Worm (Caenorhabditis elegans): ENCODE measurements around the gene asna-1.

The asna-1 gene

DNA sequence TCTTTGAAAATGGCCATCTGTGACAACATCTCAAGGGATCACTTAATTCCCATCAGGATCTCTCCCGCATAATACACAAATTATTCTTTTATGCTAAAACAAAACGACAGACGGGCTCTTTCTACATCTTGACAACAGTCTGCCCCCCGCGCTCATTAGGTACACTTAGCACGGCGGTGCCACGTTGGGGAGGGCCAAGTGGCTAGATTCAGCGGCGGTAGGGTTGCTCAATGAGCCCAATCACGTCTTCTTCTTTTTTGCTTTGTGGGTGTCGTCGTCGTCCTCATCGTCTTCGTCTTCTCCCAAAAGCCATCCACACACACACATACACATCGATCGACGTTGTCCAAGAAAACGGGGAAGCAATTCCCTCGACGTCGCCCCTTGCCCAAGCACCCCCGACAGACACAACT, 21.8 kb upstream of the asna-1 start:
- peak; percentile 60 for TF ChIP-seq him-1 (tag; optimal IDR thresholded peaks at IDR 0.05)
- no peak for TF ChIP-seq dao-5 (tag; optimal IDR thresholded peaks at IDR 0.05)

DNA sequence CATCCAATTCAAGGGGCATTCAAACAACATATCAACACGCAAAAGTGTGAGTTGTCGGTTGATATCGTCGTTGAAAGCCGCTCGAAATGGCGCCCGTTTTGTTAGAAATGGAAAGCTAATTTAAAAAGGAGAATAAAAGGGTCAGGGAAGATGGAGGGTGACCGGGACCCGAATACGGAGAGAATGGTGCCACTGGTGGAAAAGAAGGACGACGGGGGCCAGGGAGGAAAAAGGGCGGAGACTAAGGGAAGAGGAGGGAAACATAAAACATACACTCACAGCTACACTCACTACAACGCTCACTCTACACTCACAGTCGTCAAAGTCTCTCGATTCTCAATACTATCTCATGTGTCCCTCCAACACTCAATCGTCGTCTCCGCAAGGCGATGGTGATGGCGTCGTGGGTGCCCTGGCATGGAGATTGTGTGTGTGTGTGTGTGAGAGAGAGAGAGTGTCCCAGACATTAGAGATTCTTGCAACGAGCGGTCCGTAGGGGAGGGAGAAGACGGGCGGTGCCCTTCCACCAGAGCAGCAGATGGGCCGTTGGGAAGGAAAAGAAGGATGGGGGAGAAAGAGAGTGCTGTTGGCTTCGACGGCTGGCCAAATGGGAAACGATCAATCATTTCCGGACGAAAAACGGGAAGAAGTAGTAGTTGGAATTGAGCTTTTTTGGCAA, 20.8 kb upstream of the asna-1 start:
- TF ChIP-seq dao-5 (tag; optimal IDR thresholded peaks at IDR 0.05) (no peak), him-1 (tag; optimal IDR thresholded peaks at IDR 0.05) (peak; percentile 86)

DNA sequence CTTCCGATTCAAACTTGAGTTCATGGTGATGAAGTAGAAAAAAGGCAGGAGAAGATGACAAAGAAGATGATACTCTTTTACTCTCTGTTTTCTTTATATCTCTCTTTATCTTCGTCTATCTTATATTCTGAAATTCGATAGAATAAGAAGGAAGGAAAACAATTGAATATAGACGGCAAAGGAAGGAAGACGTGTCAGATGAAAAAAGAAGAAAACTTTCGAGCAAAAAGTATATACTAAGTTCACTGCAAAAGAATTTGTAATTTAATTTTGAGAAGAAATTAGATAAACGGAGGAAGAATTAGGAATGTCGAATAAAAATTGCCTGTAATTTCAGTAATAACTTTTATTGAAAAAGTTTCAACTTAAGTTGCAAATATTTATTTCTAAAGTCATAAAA, 17.9 kb upstream of the asna-1 start, which contains the start of gene K01F9.2:
TSS of gene K01F9.2 (minus strand) at position 127 of the 400 bp plus-strand sequence.
- TF ChIP-seq dao-5 (tag; optimal IDR thresholded peaks at IDR 0.05), result no peak
- TF ChIP-seq him-1 (tag; optimal IDR thresholded peaks at IDR 0.05), result no peak
- no peak for TF ChIP-seq W03F9.2 (tag; optimal IDR thresholded peaks at IDR 0.05)

DNA sequence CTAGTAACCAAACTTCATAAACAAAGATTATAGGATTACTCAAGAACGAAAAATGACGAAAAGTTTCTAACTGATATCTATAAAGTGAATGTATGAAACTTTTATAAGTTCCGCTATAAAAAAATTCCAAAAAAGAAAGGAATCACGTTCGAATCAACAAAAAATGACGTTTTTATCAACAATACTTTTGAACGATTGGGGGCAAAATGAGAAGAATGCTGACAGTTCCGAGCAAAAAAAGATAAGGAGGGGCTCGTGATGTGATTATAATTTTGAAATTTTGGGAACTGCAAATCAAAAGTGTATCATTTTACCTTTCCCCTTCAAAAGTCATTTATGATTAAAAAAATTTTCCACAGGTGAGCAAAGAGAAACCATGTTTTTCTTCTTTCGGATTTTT, 15.9 kb upstream of the asna-1 start:
- TF ChIP-seq W03F9.2 (tag; optimal IDR thresholded peaks at IDR 0.05) (no peak), him-1 (tag; optimal IDR thresholded peaks at IDR 0.05) (no peak), dao-5 (tag; optimal IDR thresholded peaks at IDR 0.05) (no peak)

DNA sequence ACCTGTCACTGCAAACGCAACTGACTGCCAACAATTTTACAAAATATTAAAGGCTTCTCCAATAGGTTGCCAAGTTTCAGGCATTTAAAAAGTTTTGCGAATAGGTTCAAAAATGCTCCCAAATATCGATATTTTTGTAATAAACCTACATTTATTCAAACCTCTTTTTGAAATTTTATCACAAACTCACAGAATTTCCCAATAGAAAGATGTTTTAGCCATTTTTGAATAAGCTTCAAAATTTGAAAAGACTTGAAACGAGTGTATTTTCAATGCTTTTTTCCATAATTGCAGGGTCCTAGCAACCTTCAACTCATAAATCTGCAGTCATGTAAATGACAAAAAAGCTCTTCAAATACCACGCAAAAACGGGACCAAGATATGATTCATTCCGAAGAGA, 12.5 kb upstream of the asna-1 start:
- TF ChIP-seq W03F9.2 (tag; optimal IDR thresholded peaks at IDR 0.05) (no peak), dao-5 (tag; optimal IDR thresholded peaks at IDR 0.05) (no peak), him-1 (tag; optimal IDR thresholded peaks at IDR 0.05) (no peak)

DNA sequence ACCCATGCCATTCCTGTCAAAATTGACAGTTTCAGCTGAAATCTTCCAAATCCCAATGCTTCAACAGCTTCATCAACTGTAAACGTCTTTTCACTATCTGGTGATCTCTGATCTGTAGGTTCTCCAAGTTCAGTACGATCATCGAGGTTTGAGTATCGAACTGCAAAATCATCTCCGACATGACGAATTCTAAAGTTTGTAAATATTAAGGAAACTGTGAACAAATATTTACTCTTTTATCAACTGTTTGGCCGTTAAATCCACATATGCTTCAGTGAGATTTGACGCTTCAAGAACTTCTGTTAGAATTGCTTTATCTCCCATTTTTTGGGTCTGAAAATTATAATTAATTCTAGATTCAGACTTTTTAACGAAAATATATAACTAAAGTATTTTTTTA, 9.7 kb upstream of the asna-1 start, which contains the start of gene svop-1:
TSS of gene svop-1 (minus strand) at position 339 of the 400 bp plus-strand sequence.
- TF ChIP-seq dao-5 (tag; optimal IDR thresholded peaks at IDR 0.05) (no peak), him-1 (tag; optimal IDR thresholded peaks at IDR 0.05) (no peak), W03F9.2 (tag; optimal IDR thresholded peaks at IDR 0.05) (no peak)

DNA sequence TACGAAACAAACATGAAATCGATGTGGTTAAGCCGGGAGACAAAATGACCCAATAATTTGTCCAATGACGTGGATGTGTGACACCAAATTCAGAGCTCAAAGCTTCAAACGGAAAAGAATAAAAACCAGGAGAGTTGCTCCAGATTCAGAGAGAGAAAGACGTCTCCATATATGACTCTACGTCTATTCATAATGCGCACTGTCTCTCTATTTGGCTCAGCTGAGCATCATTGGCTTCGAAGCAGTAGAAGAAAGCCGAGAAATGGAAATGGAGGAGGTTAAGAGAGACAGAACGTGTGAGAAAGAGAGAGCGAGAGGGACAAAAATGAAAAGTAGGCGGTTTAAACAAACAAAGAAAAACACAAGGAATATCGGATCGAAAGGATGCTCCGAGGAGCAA, 8.6 kb upstream of the asna-1 start:
- peak; percentile 2 for TF ChIP-seq him-1 (tag; optimal IDR thresholded peaks at IDR 0.05)
- TF ChIP-seq W03F9.2 (tag; optimal IDR thresholded peaks at IDR 0.05), result no peak

DNA sequence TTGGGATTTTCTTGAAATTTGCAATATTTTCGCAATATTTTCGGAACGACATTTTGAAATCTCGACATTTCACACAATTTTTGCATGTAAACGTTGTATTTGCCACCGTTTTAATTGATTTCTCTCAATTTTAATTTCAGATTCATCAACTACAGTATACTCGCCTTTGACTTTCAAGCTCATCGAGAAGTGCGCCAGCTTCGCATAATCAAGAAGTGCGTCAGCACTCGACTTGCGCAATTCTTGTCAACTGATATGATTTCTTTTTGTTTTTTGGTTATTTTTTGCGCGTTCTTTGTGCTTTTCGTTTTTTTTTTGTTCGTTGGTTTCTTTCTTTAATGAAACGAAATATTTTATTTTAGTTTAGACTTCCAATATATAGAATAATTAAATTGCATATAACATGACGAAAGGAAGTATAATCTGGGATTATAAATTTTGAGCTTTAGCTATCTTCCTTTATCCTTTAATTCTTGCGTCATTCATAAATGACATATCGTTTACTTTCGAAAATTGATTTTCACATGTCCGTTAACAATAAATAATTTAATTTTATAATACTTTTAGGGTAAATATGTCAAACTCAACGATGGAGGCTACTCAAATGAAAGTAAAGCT, 7.6 kb upstream of the asna-1 start, which contains the start of gene famh-136:
TSS of gene famh-136 (plus strand) at position 568 of the 618 bp plus-strand sequence.
- TF ChIP-seq W03F9.2 (tag; optimal IDR thresholded peaks at IDR 0.05) (peak; percentile 94), dao-5 (tag; optimal IDR thresholded peaks at IDR 0.05) (no peak), him-1 (tag; optimal IDR thresholded peaks at IDR 0.05) (peak; percentile 50)

DNA sequence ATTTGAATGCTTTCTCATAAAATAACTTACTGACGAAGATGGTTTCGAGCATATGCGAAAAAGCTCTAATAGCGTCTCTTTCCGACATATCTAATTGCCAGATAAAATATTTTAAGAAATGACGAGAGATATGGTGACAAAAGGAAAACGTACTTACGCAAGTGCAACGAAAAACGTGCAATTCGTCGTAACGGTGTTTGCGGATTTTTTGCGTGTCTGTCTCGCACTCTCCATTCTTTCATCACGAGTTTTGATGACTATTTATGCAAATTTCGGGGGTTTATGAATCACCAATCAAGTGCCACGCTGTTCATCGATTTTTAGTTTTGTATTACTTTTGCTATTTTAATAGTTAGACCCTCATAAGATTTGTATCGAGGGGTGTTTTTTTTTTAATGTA, 5.9 kb upstream of the asna-1 start, which contains the start of gene ZK637.14:
TSS of gene ZK637.14 (minus strand) at position 201 of the 400 bp plus-strand sequence.
- TF ChIP-seq him-1 (tag; optimal IDR thresholded peaks at IDR 0.05) (no peak), dao-5 (tag; optimal IDR thresholded peaks at IDR 0.05) (no peak), W03F9.2 (tag; optimal IDR thresholded peaks at IDR 0.05) (peak; percentile 53)

DNA sequence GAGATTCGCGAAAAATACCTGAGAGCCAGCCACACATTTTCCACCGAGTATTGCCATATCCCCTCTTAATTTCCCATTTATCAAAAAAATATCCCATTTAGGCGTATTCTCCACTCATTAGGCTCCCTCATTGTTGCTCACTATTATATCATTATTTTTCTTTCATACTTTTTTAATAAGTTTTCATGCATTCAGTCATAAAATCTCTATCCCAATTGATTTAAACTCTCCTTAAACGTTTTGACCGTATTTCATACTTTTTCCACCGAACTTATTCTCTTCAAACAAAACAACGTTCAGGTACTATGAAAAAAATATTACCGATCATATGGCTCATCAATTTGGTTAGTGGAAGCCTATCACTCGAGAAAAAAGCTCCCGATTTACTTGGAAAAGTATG, 5.0 kb upstream of the asna-1 start, which contains the start of gene lnkn-1:
TSS of gene lnkn-1 (plus strand) at position 301 of the 400 bp plus-strand sequence.
- TF ChIP-seq dao-5 (tag; optimal IDR thresholded peaks at IDR 0.05), result no peak
- no peak for TF ChIP-seq him-1 (tag; optimal IDR thresholded peaks at IDR 0.05)

DNA sequence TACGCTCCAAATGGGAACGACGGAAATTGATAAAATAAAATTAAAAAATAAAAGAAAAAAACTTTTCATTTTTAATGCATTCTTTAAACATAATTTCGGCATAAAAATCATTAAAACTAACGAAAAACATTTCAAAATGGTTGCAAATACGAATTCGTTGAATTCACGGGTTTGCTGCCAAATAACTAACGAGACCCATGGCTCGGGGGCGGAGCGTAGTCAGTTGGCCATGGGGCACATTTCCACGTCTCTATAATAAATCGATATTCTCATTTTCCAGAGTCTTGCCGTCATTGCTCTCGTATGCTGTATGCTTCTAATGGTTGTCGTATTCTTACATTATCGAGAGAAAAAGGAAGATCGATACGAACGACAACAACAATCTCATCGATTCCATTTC, 1.4 kb upstream of the asna-1 start, which contains the start of gene ZK637.4:
TSS of gene ZK637.4 (plus strand) at position 301 of the 400 bp plus-strand sequence.
- TF ChIP-seq W03F9.2 (tag; optimal IDR thresholded peaks at IDR 0.05), result no peak
- TF ChIP-seq him-1 (tag; optimal IDR thresholded peaks at IDR 0.05), result no peak
- TF ChIP-seq dao-5 (tag; optimal IDR thresholded peaks at IDR 0.05), result no peak

DNA sequence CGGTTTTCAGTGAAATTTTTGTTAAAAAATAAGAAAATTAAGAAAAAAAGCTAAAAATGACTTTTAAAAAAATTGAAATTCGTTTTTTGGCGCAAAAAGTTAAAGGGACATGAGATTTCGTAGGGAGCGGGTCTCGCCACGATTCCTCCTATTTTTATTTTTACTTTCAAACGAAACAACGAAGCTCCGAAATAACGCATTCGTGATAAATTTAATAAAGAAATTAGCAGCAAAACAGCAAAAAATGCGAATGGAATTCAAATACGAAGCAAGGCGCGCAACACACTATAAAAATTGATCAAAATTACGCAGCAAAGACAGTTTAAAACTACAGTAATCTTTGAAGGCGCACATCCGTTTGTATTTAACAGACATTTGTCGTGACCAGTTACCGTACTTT, 4.9 kb downstream of the asna-1 start:
- no peak for TF ChIP-seq dao-5 (tag; optimal IDR thresholded peaks at IDR 0.05)
- TF ChIP-seq W03F9.2 (tag; optimal IDR thresholded peaks at IDR 0.05), result peak; percentile 65
- TF ChIP-seq him-1 (tag; optimal IDR thresholded peaks at IDR 0.05), result no peak

DNA sequence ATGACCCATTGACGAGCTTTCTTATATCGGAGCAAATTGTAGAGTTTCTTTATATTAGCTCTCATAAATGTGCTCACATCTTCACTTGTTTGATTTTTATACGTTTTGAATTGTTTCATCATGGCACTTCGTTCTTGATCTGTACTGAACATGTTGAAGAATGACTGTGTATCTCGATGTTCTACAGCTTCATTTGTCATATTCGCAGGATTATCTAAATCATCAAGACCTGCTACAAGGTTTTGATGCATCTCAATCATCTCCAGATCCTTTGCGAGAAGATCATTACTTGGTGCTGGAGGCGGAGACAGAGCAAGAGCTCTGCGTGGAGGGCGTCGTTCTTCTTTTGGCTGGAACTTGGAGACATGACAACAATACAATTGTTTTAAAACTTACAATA, 8.4 kb downstream of the asna-1 start:
- TF ChIP-seq W03F9.2 (tag; optimal IDR thresholded peaks at IDR 0.05) (no peak), dao-5 (tag; optimal IDR thresholded peaks at IDR 0.05) (no peak), him-1 (tag; optimal IDR thresholded peaks at IDR 0.05) (no peak)

DNA sequence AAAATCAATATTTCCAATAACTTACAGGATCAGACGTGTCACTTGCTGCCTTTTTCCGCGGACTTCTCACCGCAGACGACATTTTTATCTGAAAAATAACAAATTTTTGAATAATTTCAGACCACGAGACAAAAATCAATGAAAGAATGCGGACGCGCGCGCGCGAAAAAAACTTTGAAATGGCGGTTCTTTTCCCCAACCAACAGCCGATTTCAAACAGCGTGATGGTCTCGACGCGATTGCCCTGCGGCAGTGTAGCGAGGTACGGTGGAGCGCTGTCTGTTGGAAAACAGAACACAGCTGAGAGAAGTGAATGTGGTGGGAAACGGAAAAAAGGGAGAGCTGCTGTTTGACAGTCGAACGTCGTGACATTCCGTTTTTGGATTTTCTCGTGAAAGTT, 9.2 kb downstream of the asna-1 start, which contains the start of gene lin-9:
TSS of gene lin-9 (minus strand) at position 88 of the 400 bp plus-strand sequence.
- TF ChIP-seq him-1 (tag; optimal IDR thresholded peaks at IDR 0.05) (peak; percentile 87), dao-5 (tag; optimal IDR thresholded peaks at IDR 0.05) (no peak), W03F9.2 (tag; optimal IDR thresholded peaks at IDR 0.05) (peak; percentile 97)

All from whole organism, L4/young adult.